Fruit fly (Drosophila melanogaster) whole organism, embryonic: ENCODE data around the gene CG33203.
A peak's percentile ranks its signal among the peaks of the same experiment; 100 is the strongest.

Source experiments
- Bgb ChIP-seq: fragments of 200-800 bp; sonication (Bioruptor generic); IDR thresholded peaks from 2 replicates; pipeline ENCODE4 v1.3.6; 2022; ENCODE audit warnings: missing biosample characterization, missing genetic modification characterization; ENCODE audit not compliant: partially characterized antibody
- CG11695 ChIP-seq: fragments of 200-800 bp; sonication (Bioruptor generic); IDR thresholded peaks from 3 replicates; pipeline ENCODE4 v1.3.6; 2022; ENCODE audit warnings: missing biosample characterization, missing genetic modification characterization
- CG13894 ChIP-seq: fragments of 200-800 bp; sonication (Bioruptor generic); optimal IDR thresholded peaks from 3 replicates; lab custom pipeline; 2018; ENCODE audit warnings: missing biosample characterization, mild to moderate bottlenecking, missing genetic modification characterization, moderate library complexity
- CG14710 ChIP-seq: fragments of 200-800 bp; sonication (Bioruptor generic); optimal IDR thresholded peaks from 3 replicates; lab custom pipeline; 2019; ENCODE audit warnings: missing biosample characterization, mild to moderate bottlenecking, missing genetic modification characterization, moderate library complexity
- CG15269 ChIP-seq: fragments of 200-800 bp; sonication (Bioruptor generic); optimal IDR thresholded peaks from 2 replicates; lab custom pipeline; 2018; ENCODE audit warnings: missing biosample characterization, mild to moderate bottlenecking, missing genetic modification characterization, moderate library complexity
- CG1529 ChIP-seq: fragments of 200-800 bp; sonication (Bioruptor generic); optimal IDR thresholded peaks from 3 replicates; lab custom pipeline; 2018; ENCODE audit warnings: missing biosample characterization, missing genetic modification characterization
- CG18599 ChIP-seq: fragments of 200-800 bp; sonication (Bioruptor generic); optimal IDR thresholded peaks from 3 replicates; lab custom pipeline; 2017; ENCODE audit warnings: missing biosample characterization, missing genetic modification characterization, mild to moderate bottlenecking, moderate library complexity, missing genetic modification reagents
- CG2202 ChIP-seq: fragments of 200-800 bp; sonication (Bioruptor generic); optimal IDR thresholded peaks from 2 replicates; lab custom pipeline; 2018; ENCODE audit warnings: missing biosample characterization, mild to moderate bottlenecking, missing genetic modification characterization
- CG2712 ChIP-seq: fragments of 200-800 bp; optimal IDR thresholded peaks from 3 replicates; lab custom pipeline; 2019; ENCODE audit warnings: missing biosample characterization, mild to moderate bottlenecking, missing genetic modification characterization, moderate library complexity
- CG30403 ChIP-seq: fragments of 200-800 bp; sonication (Bioruptor generic); optimal IDR thresholded peaks from 3 replicates; lab custom pipeline; 2016; ENCODE audit warnings: missing biosample characterization, missing genetic modification characterization
- CG3163 ChIP-seq: fragments of 200-800 bp; sonication (Bioruptor generic); optimal IDR thresholded peaks from 3 replicates; lab custom pipeline; 2016; ENCODE audit warnings: missing biosample characterization, missing genetic modification characterization
- CG32532 ChIP-seq: fragments of 200-800 bp; sonication (Bioruptor generic); IDR thresholded peaks from 2 replicates; pipeline ENCODE4 v1.3.6; 2022; ENCODE audit warnings: missing biosample characterization, missing genetic modification characterization
- CG3726 ChIP-seq: fragments of 200-800 bp; sonication (Bioruptor generic); IDR thresholded peaks from 3 replicates; pipeline ENCODE4, ENCODE4 v1.3.6; 2022; ENCODE audit warnings: missing biosample characterization, missing genetic modification characterization
- CG4820 ChIP-seq: fragments of 200-800 bp; sonication (Bioruptor generic); optimal IDR thresholded peaks from 3 replicates; lab custom pipeline; 2016; ENCODE audit warnings: missing biosample characterization, missing genetic modification characterization
- CG6765 ChIP-seq: fragments of 200-800 bp; sonication (Bioruptor generic); optimal IDR thresholded peaks from 3 replicates; lab custom pipeline; 2017; ENCODE audit warnings: missing biosample characterization, mild to moderate bottlenecking, missing genetic modification characterization
- CG6791 ChIP-seq: fragments of 200-800 bp; sonication (Bioruptor generic); IDR thresholded peaks from 3 replicates; pipeline ENCODE4 v1.3.6; 2022; ENCODE audit warnings: missing biosample characterization, missing genetic modification characterization; ENCODE audit not compliant: partially characterized antibody
- CG6813 ChIP-seq: fragments of 200-800 bp; sonication (Bioruptor generic); optimal IDR thresholded peaks from 2 replicates; lab custom pipeline; 2017; ENCODE audit warnings: missing biosample characterization, missing genetic modification characterization, mild to moderate bottlenecking, moderate library complexity, missing genetic modification reagents
- CG8290 ChIP-seq, 3 experiments: fragments of 200-800 bp; sonication (Bioruptor generic); optimal IDR thresholded peaks; 2 replicates each; lab custom pipeline; 2016 to 2019; ENCODE audit warnings: missing biosample characterization in 3 of 3, missing genetic modification characterization in 3 of 3, mild to moderate bottlenecking in 2 of 3, moderate library complexity in 1 of 3
- E2f1 ChIP-seq: fragments of 200-800 bp; sonication (Bioruptor generic); IDR thresholded peaks from 2 replicates; pipeline ENCODE4 v1.3.6; 2022; ENCODE audit warnings: missing biosample characterization, missing genetic modification characterization
- E2f2 ChIP-seq: fragments of 200-800 bp; sonication (Bioruptor generic); IDR thresholded peaks from 2 replicates; pipeline ENCODE4 v1.3.6; 2022; ENCODE audit warnings: missing biosample characterization, missing genetic modification characterization
- Ets97D ChIP-seq: fragments of 200-800 bp; sonication (Bioruptor generic); optimal IDR thresholded peaks from 3 replicates; lab custom pipeline; 2016; ENCODE audit warnings: missing biosample characterization, missing genetic modification characterization
- Gsc ChIP-seq: fragments of 200-800 bp; sonication (Bioruptor generic); IDR thresholded peaks from 2 replicates; pipeline ENCODE4 v1.3.6; 2022; ENCODE audit warnings: missing biosample characterization, missing genetic modification characterization
- HHEX ChIP-seq: fragments of 200-800 bp; sonication (Bioruptor generic); optimal IDR thresholded peaks from 3 replicates; lab custom pipeline; 2017; ENCODE audit warnings: missing biosample characterization, mild to moderate bottlenecking, missing genetic modification characterization, missing genetic modification reagents
- HLH4C ChIP-seq: fragments of 200-800 bp; sonication (Bioruptor generic); IDR thresholded peaks from 3 replicates; pipeline ENCODE4 v1.3.6; 2022; ENCODE audit warnings: missing biosample characterization, missing genetic modification characterization; ENCODE audit not compliant: partially characterized antibody
- Hr51 ChIP-seq, 2 experiments: fragments of 200-800 bp; sonication (Bioruptor generic); optimal IDR thresholded peaks; 2 replicates in 1 of 2; 3 replicates in 1 of 2; lab custom pipeline; 2016 to 2018; ENCODE audit warnings: missing biosample characterization in 2 of 2, missing genetic modification characterization in 2 of 2, mild to moderate bottlenecking in 1 of 2, moderate library complexity in 1 of 2
- Med ChIP-seq: fragments of 200-800 bp; sonication (Bioruptor generic); peaks from one replicate; lab custom pipeline; 2016; ENCODE audit warnings: missing biosample characterization, missing genetic modification characterization, mild to moderate bottlenecking, inconsistent platforms, moderate library complexity
- Meics ChIP-seq: fragments of 200-800 bp; sonication (Bioruptor generic); optimal IDR thresholded peaks from 2 replicates; lab custom pipeline; 2017; ENCODE audit warnings: missing biosample characterization, mild to moderate bottlenecking, missing genetic modification characterization
- Mrtf ChIP-seq: fragments of 200-800 bp; sonication (Bioruptor generic); IDR thresholded peaks from 3 replicates; pipeline ENCODE4 v1.3.6; 2022; ENCODE audit warnings: missing biosample characterization, missing genetic modification characterization
- Ptx1 ChIP-seq: fragments of 200-800 bp; sonication (Bioruptor generic); IDR thresholded peaks from 2 replicates; pipeline ENCODE4 v1.3.6; 2022; ENCODE audit warnings: missing biosample characterization, missing genetic modification characterization
- Scr ChIP-seq: fragments of 200-800 bp; sonication (Bioruptor generic); IDR thresholded peaks from 2 replicates; pipeline ENCODE4 v1.3.6; 2022; ENCODE audit warnings: missing biosample characterization, missing genetic modification characterization; ENCODE audit not compliant: partially characterized antibody
- Tbp ChIP-seq: fragments of >200 bp; optimal IDR thresholded peaks from 2 replicates; lab custom pipeline; 2018; ENCODE audit warnings: missing biosample characterization, missing genetic modification characterization
- bowl ChIP-seq: fragments of 200-800 bp; sonication (Bioruptor generic); IDR thresholded peaks from 2 replicates; pipeline ENCODE4 v1.3.6; 2022; ENCODE audit warnings: missing biosample characterization, missing genetic modification characterization
- cas ChIP-seq: fragments of 200-800 bp; sonication (Bioruptor generic); IDR thresholded peaks from 2 replicates; pipeline ENCODE4 v1.3.6; 2022; ENCODE audit warnings: missing biosample characterization, missing genetic modification characterization
- chm ChIP-seq: fragments of 200-800 bp; sonication (Bioruptor generic); IDR thresholded peaks from 2 replicates; pipeline ENCODE4 v1.3.6; 2022; ENCODE audit warnings: missing biosample characterization, missing genetic modification characterization
- dysf ChIP-seq: fragments of 200-800 bp; sonication (Bioruptor generic); IDR thresholded peaks from 3 replicates; pipeline ENCODE4 v1.3.6; 2022; ENCODE audit warnings: missing biosample characterization, missing genetic modification characterization
- hb ChIP-seq: fragments of 200-800 bp; sonication (Bioruptor generic); IDR thresholded peaks from 3 replicates; pipeline ENCODE4 v1.3.6; 2022; ENCODE audit warnings: missing biosample characterization, missing genetic modification characterization; ENCODE audit not compliant: partially characterized antibody
- hkb ChIP-seq, 2 experiments: fragments of 200-800 bp in 1 of 2; fragments of >200 bp in 1 of 2; sonication (Bioruptor generic) in 1 of 2; IDR thresholded peaks in 1 of 2; optimal IDR thresholded peaks in 1 of 2; 2 replicates each; pipeline versions ENCODE4 v1.3.6 to Lab custom; 2017 to 2022; ENCODE audit warnings: missing biosample characterization in 1 of 2, missing genetic modification characterization in 1 of 2
- kah ChIP-seq: fragments of 200-800 bp; sonication (Bioruptor generic); optimal IDR thresholded peaks from 2 replicates; lab custom pipeline; 2018; ENCODE audit warnings: missing biosample characterization, mild to moderate bottlenecking, missing genetic modification characterization
- oc ChIP-seq: fragments of 200-800 bp; sonication (Bioruptor generic); optimal IDR thresholded peaks from 2 replicates; lab custom pipeline; 2018; ENCODE audit warnings: missing biosample characterization, mild to moderate bottlenecking, missing genetic modification characterization, moderate library complexity
- repo ChIP-seq: fragments of 200-800 bp; sonication (Bioruptor generic); optimal IDR thresholded peaks from 2 replicates; lab custom pipeline; 2016; ENCODE audit warnings: missing biosample characterization, missing genetic modification characterization
- rib ChIP-seq: fragments of 200-800 bp; sonication (Bioruptor generic); IDR thresholded peaks from 2 replicates; pipeline ENCODE4 v1.3.6; 2022; ENCODE audit warnings: missing biosample characterization, missing genetic modification characterization
- row ChIP-seq: fragments of 200-800 bp; sonication (Bioruptor generic); IDR thresholded peaks from 3 replicates; pipeline ENCODE4 v1.3.6; 2022; ENCODE audit warnings: missing biosample characterization, missing genetic modification characterization
- tll ChIP-seq, 2 experiments: fragments of 200-800 bp in 1 of 2; fragments of >200 bp in 1 of 2; sonication (Bioruptor generic) in 1 of 2; optimal IDR thresholded peaks; 2 replicates each; lab custom pipeline; 2017 to 2019; ENCODE audit warnings: missing biosample characterization in 2 of 2, missing genetic modification characterization in 2 of 2, mild to moderate bottlenecking in 1 of 2, moderate library complexity in 1 of 2
- unc-4 ChIP-seq: fragments of 200-800 bp; sonication (Bioruptor generic); IDR thresholded peaks from 2 replicates; pipeline ENCODE4 v1.3.6; 2022; ENCODE audit warnings: missing biosample characterization, missing genetic modification characterization; ENCODE audit not compliant: partially characterized antibody
- vvl ChIP-seq: fragments of 200-800 bp; sonication (Bioruptor generic); IDR thresholded peaks from 2 replicates; pipeline ENCODE4 v1.3.6; 2022; ENCODE audit warnings: missing biosample characterization, missing genetic modification characterization
- wdn ChIP-seq: fragments of 200-800 bp; sonication (Bioruptor generic); IDR thresholded peaks from 2 replicates; pipeline ENCODE4 v1.3.6; 2022; ENCODE audit warnings: missing biosample characterization, missing genetic modification characterization
- zen2 ChIP-seq: fragments of 200-800 bp; sonication (Bioruptor generic); IDR thresholded peaks from 3 replicates; pipeline ENCODE4 v1.3.6; 2022; ENCODE audit warnings: missing biosample characterization, missing genetic modification characterization; ENCODE audit not compliant: partially characterized antibody

Gene CG33203

DNA sequence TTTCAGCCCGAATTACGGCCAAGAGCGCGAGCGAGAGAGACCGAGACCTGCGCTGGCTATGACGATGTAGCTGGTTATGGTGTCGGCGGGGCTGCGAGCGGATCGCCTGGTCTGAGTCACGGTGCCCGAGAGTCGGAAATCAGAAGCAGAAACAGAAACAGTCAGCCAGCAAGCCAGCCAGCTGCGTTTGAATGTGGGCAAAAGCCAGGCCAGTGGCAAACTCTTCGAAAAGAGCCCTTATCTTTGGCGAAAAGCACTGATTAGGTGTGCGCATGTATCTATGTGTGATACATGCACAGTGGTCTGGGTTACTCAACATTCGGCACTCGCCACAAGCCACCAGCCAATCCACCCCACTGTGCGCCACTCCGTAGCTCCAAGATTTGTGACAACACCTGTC lies 56.3 kb downstream of the CG33203 start (continued):
- peak; percentile 27 for TF ChIP-seq CG13894 (tag; lab: Kevin White, UChicago)
- 0 out of 3 replicates have a peak, but pooled peaks have one; percentile 4 for TF ChIP-seq CG6791 (GFP tag; lab: Robert Waterston, UW)
- no peak for TF ChIP-seq CG3163 (GFP tag; lab: Kevin White, UChicago)
- peak; percentile 51 for TF ChIP-seq row (GFP tag; lab: Robert Waterston, UW)
- TF ChIP-seq dysf (GFP tag; lab: Robert Waterston, UW): peak; percentile 43; the same call in 1 of the 3 replicates
- peak; percentile 5 for TF ChIP-seq kah (GFP tag; lab: Kevin White, UChicago)
- no peak for TF ChIP-seq E2f1 (GFP tag; lab: Robert Waterston, UW)
- no peak for TF ChIP-seq CG8290 (GFP tag; optimal IDR thresholded peaks at IDR 0.05; lab: Kevin White, UChicago)
- peak in 1 of 2 experiments; percentile 49 for TF ChIP-seq CG8290 (tag; optimal IDR thresholded peaks at IDR 0.05; lab: Kevin White, UChicago)
- 0 out of 3 replicates have a peak, but pooled peaks have one; percentile 23 for TF ChIP-seq zen2 (GFP tag; lab: Robert Waterston, UW)
- TF ChIP-seq Ets97D (GFP tag; lab: Kevin White, UChicago): no peak
- TF ChIP-seq CG3726: no peak
- peak; percentile 84 for TF ChIP-seq Med (GFP tag; lab: Kevin White, UChicago)
- peak; percentile 37; the same call in 1 of the 2 replicates for TF ChIP-seq rib (GFP tag; lab: Robert Waterston, UW)
- 0 out of 2 replicates have a peak, but pooled peaks have one; percentile 8 for TF ChIP-seq vvl
- no peak for TF ChIP-seq CG1529 (GFP tag; lab: Kevin White, UChicago)
- TF ChIP-seq HHEX (GFP tag; lab: Kevin White, UChicago): peak; percentile 1
- no peak for TF ChIP-seq hkb (optimal IDR thresholded peaks at IDR 0.05; lab: Kevin White, UChicago)
- TF ChIP-seq hkb (GFP tag; IDR thresholded peaks at IDR 0.05; lab: Robert Waterston, UW): no peak
- peak; percentile 20; the same call in 1 of the 3 replicates for TF ChIP-seq CG11695 (GFP tag; lab: Robert Waterston, UW)
- TF ChIP-seq bowl (GFP tag; lab: Robert Waterston, UW): peak; percentile 39; the same call in 1 of the 2 replicates
- TF ChIP-seq Ptx1 (GFP tag; lab: Robert Waterston, UW): peak; percentile 17; the same call in 1 of the 2 replicates
- TF ChIP-seq CG6765: peak; percentile 46
- TF ChIP-seq Mrtf: 0 out of 3 replicates have a peak, but pooled peaks have one; percentile 5
- TF ChIP-seq CG32532: peak; percentile 50
- TF ChIP-seq HLH4C (GFP tag; lab: Robert Waterston, UW): peak; percentile 29; the same call in 1 of the 3 replicates
- TF ChIP-seq CG18599 (GFP tag; lab: Kevin White, UChicago): peak; percentile 31
- TF ChIP-seq wdn (GFP tag; lab: Robert Waterston, UW): no peak
- peak; percentile 60 for TF ChIP-seq Bgb (GFP tag; lab: Robert Waterston, UW)
- TF ChIP-seq chm (GFP tag; lab: Robert Waterston, UW): peak; percentile 53; the same call in 1 of the 2 replicates
- peak; percentile 18; the same call in 1 of the 2 replicates for TF ChIP-seq E2f2 (GFP tag; lab: Robert Waterston, UW)
- no peak for TF ChIP-seq CG4820 (GFP tag; lab: Kevin White, UChicago)

DNA sequence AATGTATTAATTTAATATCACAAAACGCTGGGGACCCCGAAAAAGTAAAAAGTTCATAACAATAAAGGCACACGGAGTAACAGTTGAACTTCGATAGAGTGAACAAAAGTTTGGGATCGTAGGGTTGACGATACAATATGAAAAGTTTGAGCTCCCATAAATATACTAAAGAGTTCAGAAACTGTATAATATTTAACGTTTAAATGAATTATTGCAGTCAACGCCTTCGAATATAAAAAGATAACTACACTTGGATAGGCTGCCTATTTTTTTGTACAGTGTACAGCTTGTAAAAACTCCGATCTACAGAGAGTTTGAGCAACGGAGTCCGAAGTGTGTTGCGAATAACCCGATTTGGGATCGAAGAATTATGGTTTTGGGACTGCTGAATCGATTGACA lies 56.8 kb downstream of the CG33203 start:
- TF ChIP-seq Gsc (GFP tag; lab: Robert Waterston, UW) (no peak), rib (GFP tag; lab: Robert Waterston, UW) (no peak), tll (GFP tag; optimal IDR thresholded peaks at IDR 0.05; lab: Kevin White, UChicago) (no peak), Scr (GFP tag; lab: Robert Waterston, UW) (no peak), CG2712 (peak; percentile 7), hb (GFP tag; lab: Robert Waterston, UW) (no peak), CG2202 (tag; lab: Kevin White, UChicago) (no peak), Tbp (GFP tag; lab: Kevin White, UChicago) (no peak), CG6813 (no peak), CG14710 (tag; lab: Kevin White, UChicago) (no peak), Hr51 (GFP tag; optimal IDR thresholded peaks at IDR 0.05; lab: Kevin White, UChicago) (peak in 1 of 2 experiments; percentile 47), row (GFP tag; lab: Robert Waterston, UW) (peak; percentile 31; the same call in 1 of the 3 replicates), cas (GFP tag; lab: Robert Waterston, UW) (no peak), CG15269 (tag; lab: Kevin White, UChicago) (peak; percentile 3), repo (GFP tag; lab: Kevin White, UChicago) (no peak), Meics (GFP tag; lab: Kevin White, UChicago) (peak; percentile 10), Bgb (GFP tag; lab: Robert Waterston, UW) (no peak), oc (tag; lab: Kevin White, UChicago) (no peak), unc-4 (GFP tag; lab: Robert Waterston, UW) (no peak), CG30403 (GFP tag; lab: Kevin White, UChicago) (peak; percentile 3)
